Worm (Caenorhabditis elegans) whole organism, L1 larva: ENCODE data around the gene F36H5.14.

Experiments
- ama-1 ChIP-seq: fragments of 150-350 bp; optimal IDR thresholded peaks from 2 replicates; lab custom pipeline; 2014
- lir-3 ChIP-seq: sonication (generic microtip); optimal IDR thresholded peaks from 2 replicates; lab custom pipeline; 2016; ENCODE audit warnings: mild to moderate bottlenecking, missing genetic modification characterization, moderate library complexity, missing compliant biosample characterization; ENCODE audit not compliant: poor library complexity
- lsy-2 ChIP-seq, 2 experiments: fragments of 150-350 bp; optimal IDR thresholded peaks; 2 replicates each; lab custom pipeline; 2014; ENCODE audit warnings: missing biosample characterization in 2 of 2, missing genetic modification characterization in 2 of 2
- mdl-1 ChIP-seq, 2 experiments: fragments of 150-350 bp; optimal IDR thresholded peaks; 2 replicates each; lab custom pipeline; 2014 to 2017; ENCODE audit warnings: missing biosample characterization in 2 of 2, missing genetic modification characterization in 2 of 2, inconsistent platforms in 1 of 2
- nhr-237 ChIP-seq: fragments of 150-350 bp; optimal IDR thresholded peaks from 2 replicates; lab custom pipeline; 2014; ENCODE audit warnings: missing biosample characterization, missing genetic modification characterization
- nhr-71 ChIP-seq: sonication (generic microtip); optimal IDR thresholded peaks from 2 replicates; lab custom pipeline; 2016; ENCODE audit warnings: mild to moderate bottlenecking, missing genetic modification characterization, moderate library complexity, missing compliant biosample characterization
- nhr-76 ChIP-seq: sonication (generic microtip); optimal IDR thresholded peaks from 2 replicates; lab custom pipeline; 2017; ENCODE audit warnings: missing biosample characterization, missing genetic modification characterization
- pax-3 ChIP-seq: fragments of 200-800 bp; sonication (Bioruptor generic); optimal IDR thresholded peaks from 2 replicates; lab custom pipeline; 2018; ENCODE audit warnings: mild to moderate bottlenecking, missing genetic modification characterization, moderate library complexity, missing compliant biosample characterization
- unc-62 ChIP-seq: fragments of 150-350 bp; optimal IDR thresholded peaks from 2 replicates; lab custom pipeline; 2014; ENCODE audit warnings: missing biosample characterization, missing genetic modification reagents, missing genetic modification characterization
- ztf-4 ChIP-seq: fragments of 150-350 bp; optimal IDR thresholded peaks from 2 replicates; lab custom pipeline; 2014; ENCODE audit warnings: missing biosample characterization, missing genetic modification characterization

- no peak for TF ChIP-seq nhr-237 (tag; lab: Kevin White, UChicago)
- no peak for TF ChIP-seq ztf-4
- TF ChIP-seq nhr-71 = no peak
- no peak for TF ChIP-seq pax-3 (tag; lab: Kevin White, UChicago)
- TF ChIP-seq nhr-76 (tag; lab: Kevin White, UChicago) = no peak
- no peak for TF ChIP-seq lsy-2 (tag; optimal IDR thresholded peaks at IDR 0.05; lab: Kevin White, UChicago)
- no peak for TF ChIP-seq ama-1 (lab: Kevin White, UChicago)
- no peak for TF ChIP-seq mdl-1 (tag; optimal IDR thresholded peaks at IDR 0.05; lab: Kevin White, UChicago)
- no peak for TF ChIP-seq lir-3 (tag; lab: Kevin White, UChicago)
- no peak for TF ChIP-seq unc-62 (GFP tag; lab: Kevin White, UChicago)
These were observed 31.0 kb downstream of the F36H5.14 start, which contains the start of gene C08F1.12 for ce11 chrII:1806358-1806757.
